Fruit fly (Drosophila melanogaster): ENCODE measurements around the gene CG33333.

Gene CG33333

dm6 chr3R:17417167-17417566 is at the start of gene CG33333:
Gene CG33333 (plus strand): TSS chr3R:17417467.
- TF ChIP-seq insv (optimal IDR thresholded peaks at IDR 0.05): no peak
- TF ChIP-seq ttk (optimal IDR thresholded peaks at IDR 0.05): no peak
- no peak for TF ChIP-seq Myc (optimal IDR thresholded peaks at IDR 0.05)
- no peak for TF ChIP-seq Sin3A (optimal IDR thresholded peaks at IDR 0.05)
- no peak for TF ChIP-seq psq (optimal IDR thresholded peaks at IDR 0.05)
- TF ChIP-seq h (optimal IDR thresholded peaks at IDR 0.05): no peak

- no peak for TF ChIP-seq psq (optimal IDR thresholded peaks at IDR 0.05)
- no peak for TF ChIP-seq ttk (optimal IDR thresholded peaks at IDR 0.05)
- no peak for TF ChIP-seq h (optimal IDR thresholded peaks at IDR 0.05)
- TF ChIP-seq Sin3A (optimal IDR thresholded peaks at IDR 0.05): no peak
- no peak for TF ChIP-seq Myc (optimal IDR thresholded peaks at IDR 0.05)
- no peak for TF ChIP-seq insv (optimal IDR thresholded peaks at IDR 0.05)
Observed at dm6 chr3R:17371094-17371493, 46.2 kb upstream of the CG33333 start.

dm6 chr3R:17377503-17377902 is 39.8 kb upstream of the CG33333 start:
- TF ChIP-seq psq (optimal IDR thresholded peaks at IDR 0.05) (no peak), ttk (optimal IDR thresholded peaks at IDR 0.05) (no peak), Myc (optimal IDR thresholded peaks at IDR 0.05) (no peak), h (optimal IDR thresholded peaks at IDR 0.05) (no peak), insv (optimal IDR thresholded peaks at IDR 0.05) (no peak), Sin3A (optimal IDR thresholded peaks at IDR 0.05) (no peak)

dm6 chr3R:17379051-17379450 is 38.2 kb upstream of the CG33333 start:
- TF ChIP-seq h (optimal IDR thresholded peaks at IDR 0.05): no peak
- TF ChIP-seq ttk (optimal IDR thresholded peaks at IDR 0.05): no peak

- TF ChIP-seq Sin3A (optimal IDR thresholded peaks at IDR 0.05): no peak
- TF ChIP-seq ttk (optimal IDR thresholded peaks at IDR 0.05): no peak
- no peak for TF ChIP-seq insv (optimal IDR thresholded peaks at IDR 0.05)
- no peak for TF ChIP-seq psq (optimal IDR thresholded peaks at IDR 0.05)
- TF ChIP-seq h (optimal IDR thresholded peaks at IDR 0.05): no peak
- no peak for TF ChIP-seq Myc (optimal IDR thresholded peaks at IDR 0.05)
Observed at dm6 chr3R:17379742-17380141, 37.5 kb upstream of the CG33333 start, which contains the start of gene lute. Gene lute (plus strand): TSS chr3R:17379944.

dm6 chr3R:17381916-17382315 is 35.4 kb upstream of the CG33333 start:
- TF ChIP-seq Sin3A (optimal IDR thresholded peaks at IDR 0.05): no peak

- TF ChIP-seq ttk (optimal IDR thresholded peaks at IDR 0.05) (no peak), h (optimal IDR thresholded peaks at IDR 0.05) (no peak), insv (optimal IDR thresholded peaks at IDR 0.05) (no peak), psq (optimal IDR thresholded peaks at IDR 0.05) (no peak), Sin3A (optimal IDR thresholded peaks at IDR 0.05) (no peak)
Observed at dm6 chr3R:17385329-17386019, 31.8 kb upstream of the CG33333 start.

- TF ChIP-seq psq (optimal IDR thresholded peaks at IDR 0.05) (no peak), Myc (optimal IDR thresholded peaks at IDR 0.05) (no peak), insv (optimal IDR thresholded peaks at IDR 0.05) (no peak), Sin3A (optimal IDR thresholded peaks at IDR 0.05) (no peak), ttk (optimal IDR thresholded peaks at IDR 0.05) (no peak), h (optimal IDR thresholded peaks at IDR 0.05) (no peak)
Observed at dm6 chr3R:17386168-17386819, 31.0 kb upstream of the CG33333 start.

- TF ChIP-seq Myc (optimal IDR thresholded peaks at IDR 0.05) (no peak), ttk (optimal IDR thresholded peaks at IDR 0.05) (no peak)
Observed at dm6 chr3R:17391313-17391845, 25.9 kb upstream of the CG33333 start, which contains the start of the genes Brf and sds22. Gene Brf (minus strand): TSS chr3R:17391337. Gene sds22 (plus strand): TSS chr3R:17391594.

dm6 chr3R:17394318-17395188 is 22.7 kb upstream of the CG33333 start, which contains the start of gene CREG:
Gene CREG (minus strand): TSS chr3R:17394640.
- TF ChIP-seq Sin3A (optimal IDR thresholded peaks at IDR 0.05): no peak
- no peak for TF ChIP-seq psq (optimal IDR thresholded peaks at IDR 0.05)
- TF ChIP-seq ttk (optimal IDR thresholded peaks at IDR 0.05): no peak
- no peak for TF ChIP-seq h (optimal IDR thresholded peaks at IDR 0.05)
- no peak for TF ChIP-seq Myc (optimal IDR thresholded peaks at IDR 0.05)
- no peak for TF ChIP-seq insv (optimal IDR thresholded peaks at IDR 0.05)

dm6 chr3R:17400102-17400501 is 17.2 kb upstream of the CG33333 start:
- TF ChIP-seq Myc (optimal IDR thresholded peaks at IDR 0.05): no peak
- TF ChIP-seq insv (optimal IDR thresholded peaks at IDR 0.05): no peak
- no peak for TF ChIP-seq Sin3A (optimal IDR thresholded peaks at IDR 0.05)
- TF ChIP-seq psq (optimal IDR thresholded peaks at IDR 0.05): no peak
- no peak for TF ChIP-seq ttk (optimal IDR thresholded peaks at IDR 0.05)
- no peak for TF ChIP-seq h (optimal IDR thresholded peaks at IDR 0.05)

- TF ChIP-seq insv (optimal IDR thresholded peaks at IDR 0.05): no peak
- TF ChIP-seq ttk (optimal IDR thresholded peaks at IDR 0.05): no peak
- no peak for TF ChIP-seq Sin3A (optimal IDR thresholded peaks at IDR 0.05)
Observed at dm6 chr3R:17400675-17401118, 16.6 kb upstream of the CG33333 start.
